Worm (Caenorhabditis elegans) whole organism, late embryonic: Measurements from ENCODE around the gene grdn-1.

Experiments
- C08G9.2 ChIP-seq: sonication (generic microtip); optimal IDR thresholded peaks from 2 replicates; lab custom pipeline; 2016; ENCODE audit warnings: mild to moderate bottlenecking, missing genetic modification characterization, moderate library complexity, missing compliant biosample characterization
- F13H6.1 ChIP-seq: sonication (generic microtip); optimal IDR thresholded peaks from 2 replicates; lab custom pipeline; 2016; ENCODE audit warnings: missing genetic modification characterization, missing compliant biosample characterization
- ama-1 ChIP-seq: fragments of 150-350 bp; optimal IDR thresholded peaks from 2 replicates; lab custom pipeline; 2014
- ceh-14 ChIP-seq: sonication (generic microtip); optimal IDR thresholded peaks from 2 replicates; lab custom pipeline; 2016; ENCODE audit warnings: missing genotype, missing genetic modification characterization, missing compliant biosample characterization
- elt-2 ChIP-seq: sonication (generic microtip); optimal IDR thresholded peaks from 2 replicates; lab custom pipeline; 2016; ENCODE audit warnings: missing genetic modification reagents, missing genetic modification characterization, missing compliant biosample characterization
- elt-4 ChIP-seq: sonication (generic microtip); optimal IDR thresholded peaks from 2 replicates; lab custom pipeline; 2016; ENCODE audit warnings: missing genetic modification characterization, missing compliant biosample characterization
- fax-1 ChIP-seq: sonication (generic microtip); optimal IDR thresholded peaks from 2 replicates; lab custom pipeline; 2016; ENCODE audit warnings: missing genotype, missing genetic modification characterization, missing compliant biosample characterization
- hlh-13 ChIP-seq: fragments of 200-800 bp; sonication (Bioruptor generic); optimal IDR thresholded peaks from 2 replicates; lab custom pipeline; 2018; ENCODE audit warnings: mild to moderate bottlenecking, missing genetic modification characterization, missing compliant biosample characterization
- odd-2 ChIP-seq: sonication (generic microtip); optimal IDR thresholded peaks from 2 replicates; lab custom pipeline; 2017; ENCODE audit warnings: antibody characterized with exemption, mild to moderate bottlenecking, missing genetic modification characterization, missing compliant biosample characterization
- pag-3 ChIP-seq: sonication (generic microtip); optimal IDR thresholded peaks from 2 replicates; lab custom pipeline; 2016; ENCODE audit warnings: missing compliant biosample characterization, missing genetic modification characterization, borderline replicate concordance
- pqm-1 ChIP-seq: sonication (generic microtip); optimal IDR thresholded peaks from 2 replicates; lab custom pipeline; 2016; ENCODE audit warnings: missing genetic modification characterization, missing compliant biosample characterization

- TF ChIP-seq F13H6.1 (tag; lab: Kevin White, UChicago) (no peak), ama-1 (lab: Kevin White, UChicago) (no peak), pag-3 (no peak), hlh-13 (GFP tag; lab: Kevin White, UChicago) (no peak), pqm-1 (no peak), C08G9.2 (no peak), elt-4 (tag; lab: Kevin White, UChicago) (no peak), elt-2 (no peak), fax-1 (no peak), odd-2 (tag; lab: Kevin White, UChicago) (no peak), ceh-14 (tag; lab: Kevin White, UChicago) (no peak)
Measured at ce11 chrV:18585102-18585501, 7.4 kb upstream of the grdn-1 start.
